Fruit fly (Drosophila melanogaster): ENCODE measurements around the gene CG8915.

The CG8915 gene

DNA sequence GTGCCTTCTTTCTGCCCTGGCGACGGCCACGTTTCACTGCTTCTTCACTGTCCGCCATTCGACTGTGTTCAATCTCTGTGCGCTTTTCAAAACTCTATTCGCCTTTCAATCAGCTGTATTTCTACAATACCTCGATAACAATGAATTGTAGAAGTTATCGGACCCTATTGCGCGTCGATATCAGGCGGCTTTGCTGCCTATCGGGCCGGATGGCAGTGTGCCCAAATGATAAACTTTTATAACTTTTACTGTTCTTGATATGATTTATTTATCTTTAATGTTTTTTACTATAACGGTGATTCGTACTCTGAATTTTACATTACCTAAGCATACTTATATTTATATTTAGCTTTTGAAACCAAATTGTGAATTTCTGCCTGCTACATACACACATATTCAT, at the start of gene CG8915:
TSS of gene CG8915 (minus strand) at position 148 of the 400 bp plus-strand sequence.
- TF ChIP-seq CG7963 (GFP tag; IDR thresholded peaks at IDR 0.05; ENCODE audit: partially characterized antibody) (no peak), Bdp1 (GFP tag; optimal IDR thresholded peaks at IDR 0.05) (no peak), CG12391 (tag; optimal IDR thresholded peaks at IDR 0.05) (peak; percentile 5), CG14860 (GFP tag; IDR thresholded peaks at IDR 0.05; ENCODE audit: partially characterized antibody) (peak; percentile 45), phol (tag; optimal IDR thresholded peaks at IDR 0.05) (peak; percentile 18), CG6791 (GFP tag; IDR thresholded peaks at IDR 0.05; ENCODE audit: partially characterized antibody) (peak; percentile 80), gro (GFP tag; optimal IDR thresholded peaks at IDR 0.05) (no peak), zfh2 (GFP tag; optimal IDR thresholded peaks at IDR 0.05) (no peak), CG6854 (GFP tag; optimal IDR thresholded peaks at IDR 0.05) (no peak), ase (GFP tag; IDR thresholded peaks at IDR 0.05) (no peak), lilli (GFP tag; optimal IDR thresholded peaks at IDR 0.05) (no peak), CG14050 (GFP tag; IDR thresholded peaks at IDR 0.05) (no peak), gcm (GFP tag; optimal IDR thresholded peaks at IDR 0.05) (no peak), CG4820 (GFP tag; optimal IDR thresholded peaks at IDR 0.05) (no peak), CG9932 (GFP tag; IDR thresholded peaks at IDR 0.05) (no peak), Hmx (GFP tag; optimal IDR thresholded peaks at IDR 0.05) (no peak), gfzf (GFP tag; optimal IDR thresholded peaks at IDR 0.05) (peak; percentile 53), pnt (GFP tag; optimal IDR thresholded peaks at IDR 0.05) (no peak), Ets65A (GFP tag) (no peak), CG5245 (GFP tag; optimal IDR thresholded peaks at IDR 0.05) (no peak), CG7271 (tag; optimal IDR thresholded peaks at IDR 0.05) (no peak), fu2 (GFP tag; optimal IDR thresholded peaks at IDR 0.05) (no peak), bbx (GFP tag; IDR thresholded peaks at IDR 0.05; ENCODE audit: partially characterized antibody) (peak; percentile 79), sna (GFP tag; IDR thresholded peaks at IDR 0.05; ENCODE audit: partially characterized antibody) (peak; percentile 68), dan (GFP tag; IDR thresholded peaks at IDR 0.05) (no peak), CG3995 (GFP tag; optimal IDR thresholded peaks at IDR 0.05) (no peak), Doc3 (GFP tag; IDR thresholded peaks at IDR 0.05; ENCODE audit: partially characterized antibody) (peak; percentile 45; the same call in 1 of the 3 replicates), CG10267 (tag; optimal IDR thresholded peaks at IDR 0.05) (peak; percentile 20), danr (GFP tag; IDR thresholded peaks at IDR 0.05) (no peak), CG43689 (GFP tag; IDR thresholded peaks at IDR 0.05) (no peak), CG32532 (GFP tag; IDR thresholded peaks at IDR 0.05) (no peak), sob (GFP tag; IDR thresholded peaks at IDR 0.05) (no peak), exex (tag; optimal IDR thresholded peaks at IDR 0.05) (no peak), CG16779 (GFP tag; IDR thresholded peaks at IDR 0.05) (no peak), Antp (GFP tag; optimal IDR thresholded peaks at IDR 0.05) (no peak), CG6254 (GFP tag; optimal IDR thresholded peaks at IDR 0.05) (no peak), CG1647 (GFP tag; optimal IDR thresholded peaks at IDR 0.05) (no peak), CG1602 (GFP tag; optimal IDR thresholded peaks at IDR 0.05) (no peak), maf-S (GFP tag; optimal IDR thresholded peaks at IDR 0.05) (no peak), Lpt (GFP tag; optimal IDR thresholded peaks at IDR 0.05) (no peak), CG7357 (GFP tag; IDR thresholded peaks at IDR 0.05) (no peak), CG7556 (GFP tag; optimal IDR thresholded peaks at IDR 0.05) (no peak), CG4707 (GFP tag; optimal IDR thresholded peaks at IDR 0.05) (no peak), CG17361 (GFP tag; IDR thresholded peaks at IDR 0.05) (no peak), Neu2 (GFP tag; optimal IDR thresholded peaks at IDR 0.05; ENCODE audit: borderline replicate concordance) (no peak), Ptx1 (GFP tag; IDR thresholded peaks at IDR 0.05) (no peak), toy (GFP tag; IDR thresholded peaks at IDR 0.05) (no peak), CG12071 (GFP tag; optimal IDR thresholded peaks at IDR 0.05) (no peak), CoRest (tag; optimal IDR thresholded peaks at IDR 0.05) (peak; percentile 21), CG1792 (GFP tag; optimal IDR thresholded peaks at IDR 0.05) (no peak), E2f2 (GFP tag; IDR thresholded peaks at IDR 0.05) (peak; percentile 34; the same call in 1 of the 2 replicates), MESR4 (GFP tag; optimal IDR thresholded peaks at IDR 0.05) (peak; percentile 43)
